Fruit fly (Drosophila melanogaster): Measurements from ENCODE around the gene CG16743.
A peak's percentile ranks its signal among the peaks of the same experiment; 100 is the strongest.

- TF ChIP-seq CG2712 (tag; optimal IDR thresholded peaks at IDR 0.05), result peak; percentile 76
- no peak for TF ChIP-seq Hr39 (optimal IDR thresholded peaks at IDR 0.05)
- no peak for TF ChIP-seq CG31441 (GFP tag; IDR thresholded peaks at IDR 0.05)
- TF ChIP-seq Doc2 (GFP tag; IDR thresholded peaks at IDR 0.05), result no peak
- TF ChIP-seq CG30403 (GFP tag; optimal IDR thresholded peaks at IDR 0.05), result peak; percentile 93
- TF ChIP-seq CG4360 (GFP tag; IDR thresholded peaks at IDR 0.05), result no peak
Observed at dm6 chr2L:10987370-10987853, 15.3 kb downstream of the CG16743 start, which contains the start of the genes piwi and CG12253.
